Worm (Caenorhabditis elegans): ENCODE data around the gene Y38E10A.1.

ce11 chrII:12530958-12531357 lies 39.5 kb downstream of the Y38E10A.1 start, which contains the start of gene srx-120:
- TF ChIP-seq unc-62 (GFP tag; optimal IDR thresholded peaks at IDR 0.05 in 1 of 2) = no peak
- TF ChIP-seq unc-62 (tag; optimal IDR thresholded peaks at IDR 0.05) = no peak
- no peak for TF ChIP-seq nhr-77 (tag; optimal IDR thresholded peaks at IDR 0.05)
- TF ChIP-seq jun-1 (tag; optimal IDR thresholded peaks at IDR 0.05) = no peak
- no peak for TF ChIP-seq daf-12 (tag; optimal IDR thresholded peaks at IDR 0.05)
- TF ChIP-seq fkh-10 (GFP tag; optimal IDR thresholded peaks at IDR 0.05) = no peak
- TF ChIP-seq mep-1 (tag; optimal IDR thresholded peaks at IDR 0.05) = no peak
- no peak for TF ChIP-seq lin-15B (tag; optimal IDR thresholded peaks at IDR 0.05)
- TF ChIP-seq F44E2.7 (GFP tag; IDR thresholded peaks at IDR 0.05) = no peak
- TF ChIP-seq sdz-12 (GFP tag; optimal IDR thresholded peaks at IDR 0.05) = no peak
- TF ChIP-seq unc-39 (tag; optimal IDR thresholded peaks at IDR 0.05) = no peak
- TF ChIP-seq nhr-28 (tag; optimal IDR thresholded peaks at IDR 0.05) = no peak
- TF ChIP-seq dpl-1 (GFP tag; optimal IDR thresholded peaks at IDR 0.05) = no peak
- TF ChIP-seq ctbp-1 (GFP tag; IDR thresholded peaks at IDR 0.05) = no peak
- TF ChIP-seq spr-1 (tag; optimal IDR thresholded peaks at IDR 0.05) = no peak
